Fruit fly (Drosophila melanogaster): ENCODE results near the gene Vago.

The Vago gene

DNA sequence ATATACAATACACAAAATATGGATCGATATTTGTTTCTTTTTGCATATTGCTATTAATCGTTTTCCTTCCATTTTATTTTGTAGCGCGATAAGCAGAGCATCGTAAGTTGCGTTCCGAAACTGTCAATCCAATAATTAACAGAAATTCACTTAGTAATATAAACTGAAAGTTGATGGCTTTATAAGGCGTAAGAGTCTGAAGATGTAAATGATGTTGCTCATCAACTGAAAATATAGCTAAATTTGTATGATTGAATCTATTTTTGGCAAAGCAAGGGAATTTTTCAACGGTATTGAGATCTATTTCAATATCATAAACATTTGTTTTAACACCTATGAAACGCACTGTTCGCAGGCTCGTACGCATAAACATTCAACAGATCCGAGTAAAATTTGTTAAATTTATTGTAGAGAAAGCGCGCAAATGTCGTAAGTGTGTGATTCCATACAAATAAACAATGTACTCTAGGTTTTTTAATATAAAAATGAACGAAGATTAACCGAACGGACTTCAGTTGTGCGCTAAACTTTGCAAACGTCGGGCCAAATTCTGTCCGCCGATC, at the start of gene Vago:
Gene Vago, plus strand, starts transcription at position 513 of the 563 bp plus-strand sequence.
- TF ChIP-seq D1 (tag; optimal IDR thresholded peaks at IDR 0.05) (no peak), CG34367 (tag; optimal IDR thresholded peaks at IDR 0.05) (no peak), CG10348 (GFP tag; IDR thresholded peaks at IDR 0.05) (no peak), CG8159 (tag; optimal IDR thresholded peaks at IDR 0.05) (peak; percentile 26), CG13204 (GFP tag; optimal IDR thresholded peaks at IDR 0.05) (no peak), CG4496 (GFP tag; IDR thresholded peaks at IDR 0.05) (no peak), fd96Ca (GFP tag; IDR thresholded peaks at IDR 0.05) (no peak), Snoo (tag; optimal IDR thresholded peaks at IDR 0.05) (no peak), Pif1A (GFP tag; optimal IDR thresholded peaks at IDR 0.05) (no peak), CG8301 (tag; optimal IDR thresholded peaks at IDR 0.05) (peak; percentile 17), CG32121 (GFP tag; IDR thresholded peaks at IDR 0.05) (no peak), CG9948 (tag; optimal IDR thresholded peaks at IDR 0.05) (no peak), Ets98B (GFP tag; IDR thresholded peaks at IDR 0.05) (no peak), gl (tag; optimal IDR thresholded peaks at IDR 0.05) (no peak)

DNA sequence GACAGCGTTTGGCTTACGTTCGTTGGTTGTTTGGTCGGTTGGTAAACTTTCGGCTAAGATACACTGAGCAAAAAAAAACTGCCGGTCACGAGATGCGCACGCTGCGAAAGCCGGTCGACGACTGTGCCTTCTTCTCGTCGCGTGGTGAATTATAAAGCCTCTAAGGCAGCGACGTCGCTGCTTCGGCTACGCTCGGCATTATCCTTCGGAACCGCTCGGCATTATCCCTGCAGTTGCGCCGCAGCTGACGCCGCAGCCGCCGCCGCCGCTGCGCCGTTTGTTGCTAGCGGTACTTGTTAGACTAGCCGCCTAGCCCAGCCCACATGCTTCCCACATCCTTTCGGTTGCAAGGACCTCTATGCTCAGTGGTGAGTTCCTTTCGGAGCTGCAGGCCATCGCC, 49.3 kb upstream of the Vago start, which contains the start of gene vex:
Gene vex, minus strand, starts transcription at position 114 of the 400 bp plus-strand sequence.
- no peak for TF ChIP-seq CG4496 (GFP tag; IDR thresholded peaks at IDR 0.05)

DNA sequence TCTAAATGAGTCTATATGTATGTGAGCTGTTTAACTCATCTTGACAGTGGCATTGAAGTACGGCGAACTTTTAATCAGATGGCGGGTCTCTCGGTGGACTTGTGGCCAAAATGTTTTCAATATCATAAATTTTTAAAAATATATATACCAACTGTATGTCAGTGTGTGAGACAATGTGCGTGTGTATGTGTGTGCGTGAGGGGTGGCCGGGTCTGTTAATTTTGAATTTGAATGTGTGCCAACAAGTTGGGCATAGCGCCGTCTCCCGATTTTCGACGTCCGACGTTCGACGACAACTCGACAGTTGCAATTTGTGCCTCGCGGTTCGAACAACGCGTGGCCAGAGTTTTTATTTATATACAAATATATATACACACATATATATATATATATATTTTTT, 44.6 kb upstream of the Vago start, which contains the start of gene SmydA-4:
Gene SmydA-4, plus strand, starts transcription at position 301 of the 400 bp plus-strand sequence.
- TF ChIP-seq EcR (GFP tag; optimal IDR thresholded peaks at IDR 0.05) (no peak), CG12605 (GFP tag; IDR thresholded peaks at IDR 0.05) (no peak), CG34367 (tag; optimal IDR thresholded peaks at IDR 0.05) (no peak), rn (GFP tag; IDR thresholded peaks at IDR 0.05) (no peak), fd96Ca (GFP tag; IDR thresholded peaks at IDR 0.05) (no peak), CG32121 (GFP tag; IDR thresholded peaks at IDR 0.05) (peak; percentile 15; the same call in 1 of the 2 replicates)

DNA sequence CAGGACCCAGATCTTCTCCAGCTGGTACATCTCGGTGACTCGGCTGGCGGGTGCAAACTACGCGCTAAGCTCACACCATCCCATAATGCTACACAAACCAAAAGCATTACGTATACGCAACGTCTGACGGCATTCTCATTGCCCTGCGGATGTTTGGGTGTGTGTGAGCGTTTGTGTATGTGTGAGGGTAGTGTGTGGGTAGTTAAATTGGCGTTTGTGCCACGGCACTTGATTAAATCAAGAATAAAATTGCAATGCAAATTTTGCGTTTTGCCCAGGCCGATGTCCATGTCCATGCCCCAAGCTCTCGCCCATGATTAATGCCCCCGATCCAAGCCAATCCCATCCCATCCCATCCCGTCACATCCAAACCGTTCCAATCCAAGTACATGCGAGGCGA, 35.6 kb upstream of the Vago start, which contains the start of gene CG1552:
Gene CG1552, minus strand, starts transcription at position 101 of the 400 bp plus-strand sequence.
- no peak for TF ChIP-seq CG13204 (GFP tag; optimal IDR thresholded peaks at IDR 0.05)

DNA sequence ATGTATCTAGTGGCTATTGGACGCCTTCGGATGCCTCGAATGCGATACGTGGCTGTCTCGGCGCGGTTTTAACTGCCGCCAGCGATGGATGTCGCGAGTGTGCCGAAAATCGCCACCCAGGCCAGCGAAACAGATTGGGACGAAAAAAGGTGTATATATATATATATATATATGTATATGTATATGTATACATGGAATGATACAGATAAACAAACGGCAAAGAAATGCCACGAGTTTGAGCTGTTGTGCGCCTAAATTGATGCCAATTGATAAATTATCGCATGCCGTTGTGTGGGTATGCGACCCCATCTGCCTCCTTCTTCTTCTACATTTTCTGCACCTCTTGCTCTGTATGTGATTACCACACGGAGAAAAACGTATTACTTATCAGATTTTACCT, 29.6 kb upstream of the Vago start, which contains the start of gene CG1545:
Gene CG1545, minus strand, starts transcription at position 101 of the 400 bp plus-strand sequence.
- TF ChIP-seq CG32121 (GFP tag; IDR thresholded peaks at IDR 0.05) (no peak), EcR (GFP tag; optimal IDR thresholded peaks at IDR 0.05) (no peak), CG4496 (GFP tag; IDR thresholded peaks at IDR 0.05) (no peak), D1 (tag; optimal IDR thresholded peaks at IDR 0.05) (no peak), fd96Ca (GFP tag; IDR thresholded peaks at IDR 0.05) (no peak), CG17806 (tag; optimal IDR thresholded peaks at IDR 0.05) (no peak)

DNA sequence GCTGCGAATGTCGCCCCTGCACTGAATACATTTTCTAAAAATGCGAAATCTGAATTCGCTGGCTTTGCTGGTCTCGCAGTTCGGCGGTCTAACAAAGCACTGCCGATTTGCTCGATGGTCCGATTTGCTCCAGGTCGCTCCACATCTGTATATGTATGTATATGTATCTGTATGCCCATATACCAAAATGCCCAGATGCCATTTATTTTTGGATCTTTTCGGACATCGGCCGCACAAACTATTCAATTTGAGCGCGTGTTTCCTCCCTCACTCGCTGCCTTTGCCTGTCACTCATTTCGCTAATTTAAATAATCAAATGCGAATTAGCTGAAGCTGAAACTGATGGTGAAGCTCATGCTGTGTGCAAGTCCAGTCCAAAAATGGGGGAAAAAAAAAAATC, 26.0 kb upstream of the Vago start, which contains the start of gene CG1537:
Gene CG1537, minus strand, starts transcription at position 101 of the 400 bp plus-strand sequence.
- TF ChIP-seq D1 (tag; optimal IDR thresholded peaks at IDR 0.05) = no peak

DNA sequence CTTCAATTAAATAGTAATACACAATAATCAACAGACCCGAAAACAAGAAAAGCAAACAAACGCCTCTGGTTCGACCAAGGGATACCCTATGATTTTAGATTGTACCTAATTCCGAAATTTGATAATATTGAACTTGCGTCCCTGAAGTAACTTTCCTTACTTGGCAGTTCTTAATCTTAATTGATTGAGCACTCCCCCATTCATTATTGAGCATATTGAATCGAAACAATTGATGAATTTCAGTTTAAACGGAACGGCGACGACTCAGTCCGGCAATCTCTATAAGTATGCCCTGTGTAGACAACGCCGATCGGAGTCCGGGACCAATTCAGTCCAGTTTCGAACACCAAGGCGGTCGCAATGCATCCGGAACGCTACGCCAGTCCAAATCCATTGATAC, 22.8 kb upstream of the Vago start, which contains the start of gene CG15203:
Gene CG15203, plus strand, starts transcription at position 301 of the 400 bp plus-strand sequence.
- TF ChIP-seq CG9948 (tag; optimal IDR thresholded peaks at IDR 0.05) (no peak), CG8301 (tag; optimal IDR thresholded peaks at IDR 0.05) (no peak)

DNA sequence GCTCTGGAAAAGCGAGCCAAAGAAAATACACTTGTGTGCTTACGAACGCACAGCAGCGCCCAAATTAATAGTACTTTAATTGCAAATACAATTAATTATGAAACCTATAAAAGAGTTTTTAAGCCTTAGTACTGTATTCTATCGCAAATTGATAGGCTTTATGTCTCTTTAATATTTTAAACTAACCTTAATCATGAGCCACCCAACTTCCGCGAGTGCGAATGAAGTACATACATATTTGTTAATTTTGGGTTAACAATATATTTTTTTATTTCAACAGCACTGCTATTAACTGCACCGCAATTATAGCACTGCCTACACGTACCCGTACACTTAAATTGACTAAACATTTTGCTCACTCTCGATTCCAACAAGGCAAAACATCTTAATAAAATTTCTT, 7.8 kb upstream of the Vago start:
- TF ChIP-seq CG4496 (GFP tag; IDR thresholded peaks at IDR 0.05) = peak; percentile 66
- no peak for TF ChIP-seq Pif1A (GFP tag; optimal IDR thresholded peaks at IDR 0.05)
- TF ChIP-seq rn (GFP tag; IDR thresholded peaks at IDR 0.05) = no peak
- TF ChIP-seq fd96Ca (GFP tag; IDR thresholded peaks at IDR 0.05) = 0 out of 3 replicates have a peak, but pooled peaks have one; percentile 42
- TF ChIP-seq CG32121 (GFP tag; IDR thresholded peaks at IDR 0.05) = 0 out of 2 replicates have a peak, but pooled peaks have one; percentile 43
- TF ChIP-seq CG12605 (GFP tag; IDR thresholded peaks at IDR 0.05) = 0 out of 2 replicates have a peak, but pooled peaks have one; percentile 23
- TF ChIP-seq Pif1B (GFP tag; optimal IDR thresholded peaks at IDR 0.05) = no peak
- TF ChIP-seq CG34367 (tag; optimal IDR thresholded peaks at IDR 0.05) = peak; percentile 22
- TF ChIP-seq gl (tag; optimal IDR thresholded peaks at IDR 0.05) = no peak
- TF ChIP-seq CG9948 (tag; optimal IDR thresholded peaks at IDR 0.05) = peak; percentile 52
- no peak for TF ChIP-seq CG17806 (tag; optimal IDR thresholded peaks at IDR 0.05)
- TF ChIP-seq Snoo (tag; optimal IDR thresholded peaks at IDR 0.05) = no peak
- peak; percentile 56 for TF ChIP-seq CG8159 (tag; optimal IDR thresholded peaks at IDR 0.05)
- TF ChIP-seq CG15710 (tag; optimal IDR thresholded peaks at IDR 0.05) = peak; percentile 58
- no peak for TF ChIP-seq D1 (tag; optimal IDR thresholded peaks at IDR 0.05)
- no peak for TF ChIP-seq EcR (GFP tag; optimal IDR thresholded peaks at IDR 0.05)
- peak; percentile 35; the same call in 1 of the 2 replicates for TF ChIP-seq Ets98B (GFP tag; IDR thresholded peaks at IDR 0.05)
- no peak for TF ChIP-seq CG13204 (GFP tag; optimal IDR thresholded peaks at IDR 0.05)
- peak; percentile 64 for TF ChIP-seq CG14655 (GFP tag; optimal IDR thresholded peaks at IDR 0.05)
- peak; percentile 56 for TF ChIP-seq CG8301 (tag; optimal IDR thresholded peaks at IDR 0.05)
- TF ChIP-seq CG10348 (GFP tag; IDR thresholded peaks at IDR 0.05) = no peak

Data from whole organism, pupa.